Worm (Caenorhabditis elegans) whole organism, L4/young adult: ENCODE results near the gene Y6G8.2.

Experiments
- W03F9.2 ChIP-seq: fragments of 150-350 bp; optimal IDR thresholded peaks from 2 replicates; lab custom pipeline; 2014; ENCODE audit warnings: missing biosample characterization, missing genetic modification characterization
- dao-5 ChIP-seq: sonication (generic microtip); optimal IDR thresholded peaks from 2 replicates; lab custom pipeline; 2016; ENCODE audit warnings: missing genotype, missing genetic modification characterization, moderate library complexity, missing compliant biosample characterization

- TF ChIP-seq dao-5 (tag; lab: Kevin White, UChicago) (no peak), W03F9.2 (tag; lab: Kevin White, UChicago) (no peak)
These were observed 3.1 kb downstream of the Y6G8.2 start for ce11 chrV:17595691-17596090.
